Worm (Caenorhabditis elegans) whole organism, L4/young adult: ENCODE data around the gene col-13.

Experiments
- W03F9.2 ChIP-seq: fragments of 150-350 bp; optimal IDR thresholded peaks from 2 replicates; lab custom pipeline; 2014; ENCODE audit warnings: missing biosample characterization, missing genetic modification characterization
- dao-5 ChIP-seq: sonication (generic microtip); optimal IDR thresholded peaks from 2 replicates; lab custom pipeline; 2016; ENCODE audit warnings: missing genotype, missing genetic modification characterization, moderate library complexity, missing compliant biosample characterization
- him-1 ChIP-seq: sonication (generic microtip); optimal IDR thresholded peaks from 2 replicates; lab custom pipeline; 2016; ENCODE audit warnings: missing genotype, missing genetic modification reagents, missing genetic modification characterization, missing compliant biosample characterization

- no peak for TF ChIP-seq him-1 (tag; lab: Kevin White, UChicago)
- TF ChIP-seq W03F9.2: no peak
- no peak for TF ChIP-seq dao-5
Observed at ce11 chrV:10440723-10441122, 19.0 kb upstream of the col-13 start, which contains the start of gene snf-10.
